Worm (Caenorhabditis elegans) whole organism, L4 larva: ENCODE measurements around the gene btb-12.

Experiments used
- F26F4.8 ChIP-seq: fragments of 200-800 bp; sonication (Bioruptor generic); conservative IDR thresholded peaks from 2 replicates; pipeline ENCODE4 v1.3.6; 2022; ENCODE audit warnings: missing genetic modification characterization, missing compliant biosample characterization
- ama-1 ChIP-seq: fragments of 150-350 bp; optimal IDR thresholded peaks from 2 replicates; lab custom pipeline; 2014; ENCODE audit warnings: inconsistent platforms, mixed read lengths
- dve-1 ChIP-seq: sonication (generic microtip); optimal IDR thresholded peaks from 2 replicates; lab custom pipeline; 2017; ENCODE audit warnings: antibody characterized with exemption, mild to moderate bottlenecking, missing genetic modification characterization, missing compliant biosample characterization; ENCODE audit not compliant: insufficient read depth
- egl-27 ChIP-seq: sonication (generic microtip); optimal IDR thresholded peaks from 3 replicates; lab custom pipeline; 2017; ENCODE audit warnings: missing biosample characterization, missing genetic modification reagents, missing genetic modification characterization
- jun-1 ChIP-seq: fragments of 150-350 bp; optimal IDR thresholded peaks from 2 replicates; lab custom pipeline; 2014; ENCODE audit warnings: missing biosample characterization, missing genetic modification reagents, missing genetic modification characterization
- lim-7 ChIP-seq: fragments of 200-800 bp; sonication (Bioruptor generic); IDR thresholded peaks from 2 replicates; pipeline ENCODE4 v1.3.6; 2022; ENCODE audit warnings: missing genetic modification characterization, missing compliant biosample characterization
- lin-13 ChIP-seq: fragments of 150-350 bp; optimal IDR thresholded peaks from 2 replicates; lab custom pipeline; 2014; ENCODE audit warnings: missing biosample characterization, missing genetic modification reagents, missing genetic modification characterization
- lin-15B ChIP-seq: fragments of 150-350 bp; sonication (generic microtip); optimal IDR thresholded peaks from 3 replicates; lab custom pipeline; 2014; ENCODE audit warnings: missing biosample characterization, missing genetic modification characterization
- nhr-10 ChIP-seq: fragments of 150-350 bp; optimal IDR thresholded peaks from 2 replicates; lab custom pipeline; 2014; ENCODE audit warnings: missing biosample characterization, missing genetic modification characterization
- zag-1 ChIP-seq: fragments of 150-350 bp; optimal IDR thresholded peaks from 2 replicates; lab custom pipeline; 2014; ENCODE audit warnings: missing biosample characterization, missing genetic modification characterization

- TF ChIP-seq ama-1 (lab: Kevin White, UChicago) (no peak), jun-1 (tag; lab: Kevin White, UChicago) (no peak), dve-1 (no peak), egl-27 (tag; lab: Kevin White, UChicago) (no peak), F26F4.8 (GFP tag; lab: Robert Waterston, UW) (no peak), nhr-10 (tag; lab: Kevin White, UChicago) (no peak), lin-13 (GFP tag; lab: Kevin White, UChicago) (no peak), zag-1 (tag; lab: Kevin White, UChicago) (no peak), lin-15B (no peak), lim-7 (GFP tag; lab: Robert Waterston, UW) (no peak)
These were observed at the start of gene btb-12 for ce11 chrII:1654917-1655316.
